Worm (Caenorhabditis elegans) whole organism, L2 larva: ENCODE measurements around the gene C06E4.8.
A peak's percentile ranks its signal among the peaks of the same experiment; 100 is the strongest.

Experiments
- C34F6.9 ChIP-seq: fragments of 150-350 bp; optimal IDR thresholded peaks from 2 replicates; lab custom pipeline; 2014; ENCODE audit warnings: missing biosample characterization, missing genetic modification characterization
- F13H6.1 ChIP-seq: sonication (generic microtip); optimal IDR thresholded peaks from 2 replicates; lab custom pipeline; 2016; ENCODE audit warnings: missing genetic modification characterization, missing compliant biosample characterization
- R02D3.7 ChIP-seq: fragments of 150-350 bp; optimal IDR thresholded peaks from 2 replicates; lab custom pipeline; 2014; ENCODE audit warnings: missing biosample characterization, missing genetic modification characterization
- alr-1 ChIP-seq: fragments of 150-350 bp; optimal IDR thresholded peaks from 2 replicates; lab custom pipeline; 2014; ENCODE audit warnings: missing biosample characterization, missing genetic modification characterization
- aly-2 ChIP-seq: fragments of 150-350 bp; optimal IDR thresholded peaks from 2 replicates; lab custom pipeline; 2014; ENCODE audit warnings: missing biosample characterization, missing genetic modification characterization
- ama-1 ChIP-seq: fragments of 150-350 bp; optimal IDR thresholded peaks from 2 replicates; lab custom pipeline; 2018; ENCODE audit warnings: inconsistent platforms
- blmp-1 ChIP-seq: sonication (generic microtip); optimal IDR thresholded peaks from 2 replicates; lab custom pipeline; 2017; ENCODE audit warnings: missing genetic modification characterization, mild to moderate bottlenecking, missing compliant biosample characterization, antibody characterized with exemption, moderate library complexity; ENCODE audit not compliant: insufficient read depth
- ceh-16 ChIP-seq: fragments of 150-350 bp; optimal IDR thresholded peaks from 2 replicates; lab custom pipeline; 2014; ENCODE audit warnings: missing biosample characterization, missing genetic modification characterization
- ceh-82 ChIP-seq: fragments of 150-350 bp; optimal IDR thresholded peaks from 2 replicates; lab custom pipeline; 2014; ENCODE audit warnings: missing biosample characterization, missing genetic modification characterization
- crh-2 ChIP-seq: sonication (generic microtip); optimal IDR thresholded peaks from 2 replicates; lab custom pipeline; 2017; ENCODE audit warnings: missing biosample characterization, missing genetic modification characterization
- egl-27 ChIP-seq: sonication (generic microtip); optimal IDR thresholded peaks from 3 replicates; lab custom pipeline; 2017; ENCODE audit warnings: missing biosample characterization, missing genetic modification reagents, missing genetic modification characterization
- elt-1 ChIP-seq: fragments of 150-350 bp; optimal IDR thresholded peaks from 2 replicates; lab custom pipeline; 2014; ENCODE audit warnings: missing biosample characterization, missing genetic modification characterization
- fos-1 ChIP-seq: fragments of 150-350 bp; optimal IDR thresholded peaks from 2 replicates; lab custom pipeline; 2014; ENCODE audit warnings: missing biosample characterization, missing genetic modification characterization
- gmeb-1 ChIP-seq: fragments of 150-350 bp; optimal IDR thresholded peaks from 2 replicates; lab custom pipeline; 2014; ENCODE audit warnings: missing biosample characterization, missing genetic modification characterization
- lin-39 ChIP-seq: fragments of 150-350 bp; optimal IDR thresholded peaks from 2 replicates; lab custom pipeline; 2014; ENCODE audit warnings: missing biosample characterization, missing genetic modification reagents, missing genetic modification characterization
- mab-5 ChIP-seq: fragments of 150-350 bp; optimal IDR thresholded peaks from 2 replicates; lab custom pipeline; 2014; ENCODE audit warnings: missing biosample characterization, missing genetic modification characterization
- mbf-1 ChIP-seq: sonication (generic microtip); optimal IDR thresholded peaks from 2 replicates; lab custom pipeline; 2017; ENCODE audit warnings: missing biosample characterization, missing genetic modification characterization
- nhr-10 ChIP-seq: sonication (generic microtip); optimal IDR thresholded peaks from 2 replicates; lab custom pipeline; 2017; ENCODE audit warnings: missing biosample characterization, missing genetic modification characterization
- nhr-11 ChIP-seq: fragments of 150-350 bp; optimal IDR thresholded peaks from 2 replicates; lab custom pipeline; 2014; ENCODE audit warnings: missing biosample characterization, missing genetic modification characterization
- nhr-12 ChIP-seq: fragments of 150-350 bp; optimal IDR thresholded peaks from 2 replicates; lab custom pipeline; 2014; ENCODE audit warnings: missing biosample characterization, missing genetic modification characterization
- nhr-129 ChIP-seq: fragments of 150-350 bp; optimal IDR thresholded peaks from 2 replicates; lab custom pipeline; 2014; ENCODE audit warnings: missing biosample characterization, missing genetic modification characterization
- nhr-21 ChIP-seq: fragments of 150-350 bp; optimal IDR thresholded peaks from 2 replicates; lab custom pipeline; 2014; ENCODE audit warnings: missing biosample characterization, missing genetic modification characterization
- nhr-23 ChIP-seq: fragments of 150-350 bp; optimal IDR thresholded peaks from 2 replicates; lab custom pipeline; 2014; ENCODE audit warnings: missing biosample characterization, missing genetic modification reagents, missing genetic modification characterization
- nhr-237 ChIP-seq: fragments of 150-350 bp; optimal IDR thresholded peaks from 2 replicates; lab custom pipeline; 2014; ENCODE audit warnings: missing biosample characterization, missing genetic modification characterization
- nhr-25 ChIP-seq: fragments of 150-350 bp; sonication (generic microtip); optimal IDR thresholded peaks from 3 replicates; lab custom pipeline; 2014; ENCODE audit warnings: missing biosample characterization, missing genetic modification characterization
- nhr-6 ChIP-seq: fragments of 150-350 bp; optimal IDR thresholded peaks from 2 replicates; lab custom pipeline; 2014; ENCODE audit warnings: missing biosample characterization, missing genetic modification characterization
- nhr-77 ChIP-seq: fragments of 150-350 bp; optimal IDR thresholded peaks from 2 replicates; lab custom pipeline; 2014; ENCODE audit warnings: missing biosample characterization, missing genetic modification characterization
- sem-4 ChIP-seq: fragments of 150-350 bp; optimal IDR thresholded peaks from 2 replicates; lab custom pipeline; 2014; ENCODE audit warnings: missing biosample characterization, missing genetic modification reagents, missing genetic modification characterization
- skn-1 ChIP-seq: sonication (generic microtip); optimal IDR thresholded peaks from 2 replicates; lab custom pipeline; 2017; ENCODE audit warnings: missing biosample characterization, missing genetic modification characterization
- sma-9 ChIP-seq, 2 experiments: fragments of 150-350 bp in 1 of 2; sonication (generic microtip) in 1 of 2; optimal IDR thresholded peaks; 2 replicates each; lab custom pipeline; 2014 to 2016; ENCODE audit warnings: missing genetic modification characterization in 2 of 2, mild to moderate bottlenecking in 1 of 2, missing biosample characterization in 1 of 2, missing compliant biosample characterization in 1 of 2, missing genetic modification reagents in 1 of 2, moderate library complexity in 1 of 2
- snpc-4 ChIP-seq: fragments of 150-350 bp; optimal IDR thresholded peaks from 2 replicates; lab custom pipeline; 2014; ENCODE audit warnings: missing biosample characterization, missing genetic modification characterization
- unc-39 ChIP-seq: fragments of 150-350 bp; optimal IDR thresholded peaks from 2 replicates; lab custom pipeline; 2014; ENCODE audit warnings: missing biosample characterization, missing genetic modification characterization
- unc-55 ChIP-seq: fragments of 150-350 bp; sonication (generic microtip); optimal IDR thresholded peaks from 3 replicates; lab custom pipeline; 2014; ENCODE audit warnings: missing biosample characterization, missing genetic modification reagents, missing genetic modification characterization
- unc-62 ChIP-seq: fragments of 150-350 bp; optimal IDR thresholded peaks from 2 replicates; lab custom pipeline; 2014; ENCODE audit warnings: missing biosample characterization, missing genetic modification reagents, missing genetic modification characterization
- ztf-1 ChIP-seq: fragments of 200-800 bp; sonication (Bioruptor generic); conservative IDR thresholded peaks from 2 replicates; pipeline ENCODE4 v1.3.6; 2022; ENCODE audit warnings: missing genetic modification characterization, missing compliant biosample characterization
- ztf-4 ChIP-seq: fragments of 150-350 bp; optimal IDR thresholded peaks from 2 replicates; lab custom pipeline; 2014; ENCODE audit warnings: missing biosample characterization, missing genetic modification characterization

Gene C06E4.8

ce11 chrIV:7291066-7291465 is 5.4 kb upstream of the C06E4.8 start:
- TF ChIP-seq C34F6.9 (tag; lab: Kevin White, UChicago) (peak; percentile 0), fos-1 (tag; lab: Kevin White, UChicago) (peak; percentile 19), nhr-129 (peak; percentile 14), sem-4 (tag; lab: Kevin White, UChicago) (no peak), snpc-4 (no peak), unc-55 (GFP tag; lab: Kevin White, UChicago) (peak; percentile 19), unc-39 (tag; lab: Kevin White, UChicago) (no peak), alr-1 (tag; lab: Kevin White, UChicago) (no peak), crh-2 (peak; percentile 10), nhr-237 (tag; lab: Kevin White, UChicago) (no peak), egl-27 (tag; lab: Kevin White, UChicago) (no peak), gmeb-1 (peak; percentile 8)

ce11 chrIV:7287474-7287873 is 1.8 kb upstream of the C06E4.8 start, which contains the start of gene F42C5.3:
F42C5.3 (minus strand) TSS chrIV:7287574.
- no peak for TF ChIP-seq lin-39 (tag; lab: Kevin White, UChicago)

- TF ChIP-seq skn-1 (tag; lab: Kevin White, UChicago) (no peak), unc-62 (GFP tag; lab: Kevin White, UChicago) (no peak), unc-55 (GFP tag; lab: Kevin White, UChicago) (no peak), blmp-1 (tag; lab: Kevin White, UChicago) (no peak), nhr-23 (no peak), aly-2 (tag; lab: Kevin White, UChicago) (no peak), R02D3.7 (tag; lab: Kevin White, UChicago) (no peak), nhr-77 (no peak), egl-27 (tag; lab: Kevin White, UChicago) (no peak), ama-1 (no peak), elt-1 (tag; lab: Kevin White, UChicago) (no peak), nhr-21 (tag; lab: Kevin White, UChicago) (no peak)
- TF ChIP-seq, all 48 proteins: peak for 0
Observed at ce11 chrIV:7282957-7283356, 2.7 kb downstream of the C06E4.8 start, which contains the start of gene C06E4.1. C06E4.1 (plus strand) TSS chrIV:7283257.

- TF ChIP-seq snpc-4 (no peak), nhr-12 (tag; lab: Kevin White, UChicago) (no peak), ceh-82 (tag; lab: Kevin White, UChicago) (no peak), unc-39 (tag; lab: Kevin White, UChicago) (no peak), nhr-6 (tag; lab: Kevin White, UChicago) (no peak), F13H6.1 (tag; lab: Kevin White, UChicago) (no peak), ztf-4 (no peak), nhr-129 (no peak), sma-9 (GFP tag; optimal IDR thresholded peaks at IDR 0.05; lab: Kevin White, UChicago) (no peak), sma-9 (tag; optimal IDR thresholded peaks at IDR 0.05; lab: Kevin White, UChicago) (no peak), unc-55 (GFP tag; lab: Kevin White, UChicago) (no peak), fos-1 (tag; lab: Kevin White, UChicago) (no peak), aly-2 (tag; lab: Kevin White, UChicago) (no peak), nhr-11 (no peak), nhr-25 (tag; lab: Kevin White, UChicago) (no peak), alr-1 (tag; lab: Kevin White, UChicago) (no peak)
Observed at ce11 chrIV:7276661-7277060, 9.0 kb downstream of the C06E4.8 start, which contains the start of gene C06E4.2. C06E4.2 (plus strand) TSS chrIV:7276961.

ce11 chrIV:7274969-7275548 is 10.6 kb downstream of the C06E4.8 start:
- TF ChIP-seq nhr-129 (peak; percentile 39), ztf-4 (no peak), fos-1 (tag; lab: Kevin White, UChicago) (peak; percentile 21), elt-1 (tag; lab: Kevin White, UChicago) (no peak), mbf-1 (tag; lab: Kevin White, UChicago) (no peak), nhr-12 (tag; lab: Kevin White, UChicago) (no peak)

ce11 chrIV:7263137-7263536 is 22.5 kb downstream of the C06E4.8 start, which contains the start of gene glb-2:
glb-2 (minus strand) TSS chrIV:7263237.
- TF ChIP-seq egl-27 (tag; lab: Kevin White, UChicago) (no peak), skn-1 (tag; lab: Kevin White, UChicago) (no peak), ztf-1 (no peak), ceh-16 (tag; lab: Kevin White, UChicago) (no peak), mab-5 (tag; lab: Kevin White, UChicago) (no peak), nhr-10 (tag; lab: Kevin White, UChicago) (no peak), ceh-82 (tag; lab: Kevin White, UChicago) (no peak)
- TF ChIP-seq, all 48 proteins: peak for 0
